Worm (Caenorhabditis elegans): ENCODE measurements around the gene F20G2.2.
A peak's percentile ranks its signal among the peaks of the same experiment; 100 is the strongest.

The F20G2.2 gene

DNA sequence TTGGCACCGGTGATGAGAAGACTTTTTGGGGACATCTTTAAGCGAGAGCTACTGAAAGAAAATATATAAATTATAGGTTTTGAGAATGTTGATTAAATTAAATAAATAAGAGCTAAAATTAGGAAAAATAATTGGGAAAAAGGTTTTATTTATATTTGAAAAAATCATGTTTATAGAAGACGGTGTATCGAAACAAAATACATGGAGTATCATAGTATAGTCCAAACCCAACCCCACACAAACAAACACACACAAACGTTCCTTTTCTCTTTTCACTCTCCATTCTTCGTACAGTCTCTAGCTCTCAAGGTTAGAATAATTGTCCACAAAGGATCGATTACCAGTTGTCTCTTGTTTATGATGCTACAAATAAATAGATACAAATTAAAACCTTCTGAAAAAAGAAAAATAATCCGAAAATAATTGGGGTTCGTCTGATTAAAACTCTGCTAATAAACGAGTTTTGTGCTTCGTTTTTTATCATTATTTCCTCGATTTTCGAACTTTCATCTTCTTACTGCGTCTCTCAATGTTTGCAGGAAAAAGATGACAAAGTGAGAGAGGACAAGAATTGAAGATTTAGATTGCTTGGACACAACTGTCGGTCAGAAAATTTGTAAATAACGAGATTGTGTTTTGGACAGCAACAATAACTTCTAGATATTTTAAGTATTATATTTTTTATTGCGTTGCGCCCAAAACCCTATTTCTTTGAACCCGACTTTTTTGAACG, at the start of gene F20G2.2:
TSS of gene F20G2.2 (minus strand) at position 51 of the 733 bp plus-strand sequence.
- TF ChIP-seq dao-5 (tag; optimal IDR thresholded peaks at IDR 0.05) (no peak), W03F9.2 (tag; optimal IDR thresholded peaks at IDR 0.05) (no peak), him-1 (tag; optimal IDR thresholded peaks at IDR 0.05) (no peak)

DNA sequence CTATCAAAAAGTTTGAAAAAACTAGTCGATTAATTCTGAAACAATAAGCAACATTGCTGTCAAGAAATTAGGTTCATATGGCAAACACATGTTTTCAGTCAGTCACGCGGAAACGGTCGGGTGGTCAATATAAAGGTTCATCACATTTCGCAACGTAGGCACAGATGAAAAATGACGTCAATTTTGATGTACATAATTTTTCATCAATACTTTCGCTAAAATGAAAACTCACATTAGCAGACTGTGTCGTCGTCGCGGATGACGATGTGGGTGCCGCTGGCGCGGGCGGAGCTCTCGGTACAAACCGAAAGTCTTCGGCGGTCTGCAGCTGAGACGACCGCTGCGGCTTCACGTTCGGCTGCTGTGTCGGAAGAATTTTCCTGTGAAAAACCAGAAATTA, 47.7 kb upstream of the F20G2.2 start, which contains the start of gene swan-2:
TSS of gene swan-2 (minus strand) at position 380 of the 400 bp plus-strand sequence.
- TF ChIP-seq dao-5 (tag; optimal IDR thresholded peaks at IDR 0.05) (no peak), him-1 (tag; optimal IDR thresholded peaks at IDR 0.05) (no peak), W03F9.2 (tag; optimal IDR thresholded peaks at IDR 0.05) (no peak)

DNA sequence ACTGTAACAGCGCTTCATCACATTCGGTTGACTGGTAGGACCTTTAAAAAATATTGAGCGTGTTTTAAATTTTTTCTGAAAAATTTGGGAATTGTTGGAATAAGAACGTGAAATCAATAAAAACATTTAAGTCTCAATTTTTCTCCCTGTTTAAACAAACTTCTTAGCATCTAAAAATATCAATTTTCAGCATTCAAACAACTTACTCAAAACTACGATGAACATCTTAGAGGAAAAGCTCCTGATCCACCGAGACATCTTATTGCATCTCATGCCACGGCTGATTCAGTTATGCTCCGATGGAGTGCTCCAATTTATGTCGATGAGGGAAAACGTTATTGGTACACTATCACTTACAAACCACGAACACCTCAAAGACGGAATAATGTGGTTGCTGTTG, 43.0 kb upstream of the F20G2.2 start:
- no peak for TF ChIP-seq W03F9.2 (tag; optimal IDR thresholded peaks at IDR 0.05)
- TF ChIP-seq him-1 (tag; optimal IDR thresholded peaks at IDR 0.05) = no peak
- no peak for TF ChIP-seq dao-5 (tag; optimal IDR thresholded peaks at IDR 0.05)

DNA sequence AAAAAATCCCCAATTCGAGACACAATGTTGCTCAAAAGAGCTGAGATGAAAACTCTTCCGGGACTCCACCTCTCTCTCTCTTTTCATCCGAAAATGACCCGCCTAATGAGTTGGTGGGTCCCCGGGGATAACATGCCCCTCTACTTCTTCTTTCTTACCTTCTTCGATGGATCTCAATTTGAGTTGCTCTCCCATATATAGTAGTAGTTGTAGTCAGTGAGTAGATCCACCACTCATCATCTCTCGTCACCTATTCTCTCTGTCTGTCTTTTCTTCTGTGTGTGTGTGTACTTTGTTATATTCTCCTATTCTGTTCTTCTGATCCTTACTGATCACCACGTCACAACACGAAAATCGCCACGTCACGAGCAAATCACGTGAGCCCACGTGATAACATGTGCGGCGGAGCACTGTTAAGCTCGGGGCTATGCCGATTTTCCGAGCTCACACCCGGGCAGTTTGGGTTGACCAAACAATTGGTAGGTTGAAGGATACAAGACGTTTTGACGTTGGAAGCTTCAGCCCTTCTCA, 40.1 kb upstream of the F20G2.2 start, which contains the start of gene twk-32:
TSS of gene twk-32 (plus strand) at position 396 of the 531 bp plus-strand sequence.
- no peak for TF ChIP-seq dao-5 (tag; optimal IDR thresholded peaks at IDR 0.05)
- no peak for TF ChIP-seq him-1 (tag; optimal IDR thresholded peaks at IDR 0.05)
- no peak for TF ChIP-seq W03F9.2 (tag; optimal IDR thresholded peaks at IDR 0.05)

DNA sequence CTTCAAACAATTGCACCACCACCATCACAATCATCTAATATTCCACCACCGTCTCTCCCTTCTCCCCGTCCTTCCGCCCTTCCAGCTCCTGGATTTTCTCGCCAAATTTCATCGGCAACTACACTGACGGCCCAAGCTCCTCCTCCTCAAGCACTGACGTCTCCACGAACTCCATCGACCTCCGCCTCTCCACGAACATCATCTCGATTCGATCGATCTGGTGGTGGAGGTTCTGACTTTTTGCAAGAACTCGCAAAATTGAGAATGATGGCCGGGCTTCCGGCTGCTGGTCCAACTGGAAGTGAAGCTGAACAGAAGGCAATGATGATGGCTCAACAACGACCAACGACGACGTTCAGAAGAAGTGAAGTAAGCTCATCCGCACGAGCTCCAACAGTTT, 37.8 kb upstream of the F20G2.2 start:
- TF ChIP-seq W03F9.2 (tag; optimal IDR thresholded peaks at IDR 0.05) = no peak
- TF ChIP-seq dao-5 (tag; optimal IDR thresholded peaks at IDR 0.05) = no peak
- no peak for TF ChIP-seq him-1 (tag; optimal IDR thresholded peaks at IDR 0.05)

DNA sequence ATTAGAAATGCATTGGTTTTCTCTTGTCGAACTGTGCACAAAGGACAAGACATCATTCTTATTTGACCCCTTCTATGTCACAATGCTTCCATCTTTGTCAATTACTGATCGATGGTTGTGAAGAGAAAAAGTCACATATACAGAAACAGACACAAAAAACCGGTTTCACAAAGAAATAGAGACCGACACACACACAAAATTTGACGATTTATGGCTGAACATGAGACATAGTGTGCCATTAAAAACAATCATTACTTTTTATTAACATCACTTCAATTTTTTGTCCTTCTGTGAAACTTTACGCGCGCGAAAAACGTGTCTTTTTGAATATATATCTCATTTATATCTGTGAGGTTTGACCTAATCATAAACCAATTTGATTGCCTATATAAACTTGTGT, 34.3 kb upstream of the F20G2.2 start:
- no peak for TF ChIP-seq W03F9.2 (tag; optimal IDR thresholded peaks at IDR 0.05)
- no peak for TF ChIP-seq dao-5 (tag; optimal IDR thresholded peaks at IDR 0.05)
- TF ChIP-seq him-1 (tag; optimal IDR thresholded peaks at IDR 0.05) = no peak

DNA sequence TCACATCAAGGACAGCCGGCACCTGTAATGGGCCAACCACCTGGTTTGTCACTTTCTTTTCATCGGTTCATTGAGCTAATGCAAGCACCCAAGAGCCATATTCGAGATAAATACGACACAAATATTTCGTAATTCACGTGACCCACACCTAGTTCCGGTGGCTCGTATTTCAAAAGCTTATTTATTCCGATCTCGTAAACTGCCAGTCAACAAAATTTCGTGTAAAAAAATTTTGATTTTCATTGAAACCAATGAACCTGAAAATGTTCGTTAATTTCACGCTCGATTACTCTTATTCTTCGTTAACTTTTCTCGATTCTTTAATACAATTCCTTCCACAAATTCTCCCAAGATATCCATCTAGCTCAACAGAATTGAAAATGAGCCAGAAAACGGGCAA, 33.9 kb upstream of the F20G2.2 start:
- no peak for TF ChIP-seq W03F9.2 (tag; optimal IDR thresholded peaks at IDR 0.05)
- TF ChIP-seq him-1 (tag; optimal IDR thresholded peaks at IDR 0.05) = no peak
- no peak for TF ChIP-seq dao-5 (tag; optimal IDR thresholded peaks at IDR 0.05)

DNA sequence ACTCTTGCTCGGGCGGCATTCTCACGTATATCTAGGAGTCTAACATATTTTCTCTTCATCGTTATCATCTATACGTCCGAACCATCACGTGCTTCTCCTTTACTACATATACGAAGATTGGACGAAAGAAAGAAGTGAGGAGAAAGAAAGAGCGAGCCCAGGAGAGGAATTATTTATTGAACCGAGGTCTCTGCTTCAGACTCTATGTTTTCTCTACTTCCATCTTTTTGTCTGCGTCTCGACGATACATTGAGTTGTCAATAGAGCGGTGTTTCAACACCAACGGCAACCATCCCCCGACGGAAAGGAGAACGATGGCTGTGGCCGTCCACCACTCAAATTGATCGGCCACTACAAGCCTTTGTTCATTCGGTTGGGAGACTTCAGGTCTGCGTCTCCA, 33.2 kb upstream of the F20G2.2 start:
- TF ChIP-seq dao-5 (tag; optimal IDR thresholded peaks at IDR 0.05) = no peak
- TF ChIP-seq him-1 (tag; optimal IDR thresholded peaks at IDR 0.05) = peak; percentile 58
- TF ChIP-seq W03F9.2 (tag; optimal IDR thresholded peaks at IDR 0.05) = peak; percentile 84

DNA sequence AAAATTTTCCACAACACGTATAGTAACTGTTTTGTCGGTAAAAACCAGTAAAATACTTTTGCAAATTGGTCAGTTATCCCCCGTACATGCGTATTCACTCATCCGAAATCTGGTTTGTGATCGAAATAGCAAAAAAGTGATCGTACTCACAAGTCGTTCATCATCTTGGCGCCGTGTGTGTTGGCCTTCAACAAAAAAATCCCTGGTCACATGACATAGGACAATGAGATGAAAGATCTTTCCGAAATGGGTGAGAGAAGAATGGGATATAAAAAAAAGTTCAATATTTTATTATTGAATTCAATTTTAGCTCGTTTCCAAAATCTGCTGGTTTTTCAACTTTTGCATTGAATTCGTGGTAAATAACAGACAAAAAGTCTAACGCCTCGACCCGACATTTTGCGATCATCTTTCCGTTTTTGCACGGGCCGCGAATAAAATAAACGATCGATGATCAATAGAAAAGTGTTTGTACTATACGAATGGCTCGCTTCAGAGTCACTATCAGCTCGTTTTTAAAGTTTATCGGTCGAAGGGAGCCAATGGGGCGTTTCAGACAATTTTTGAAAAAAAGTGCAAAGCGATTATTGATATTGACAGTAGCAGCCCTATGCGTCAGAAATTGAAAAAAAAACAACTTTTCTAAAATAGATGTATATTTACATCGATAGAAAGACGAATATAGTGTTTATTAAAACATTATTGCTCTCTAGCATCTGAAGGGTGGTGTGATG, 31.9 kb upstream of the F20G2.2 start:
- TF ChIP-seq dao-5 (tag; optimal IDR thresholded peaks at IDR 0.05) = no peak
- no peak for TF ChIP-seq W03F9.2 (tag; optimal IDR thresholded peaks at IDR 0.05)
- no peak for TF ChIP-seq him-1 (tag; optimal IDR thresholded peaks at IDR 0.05)

DNA sequence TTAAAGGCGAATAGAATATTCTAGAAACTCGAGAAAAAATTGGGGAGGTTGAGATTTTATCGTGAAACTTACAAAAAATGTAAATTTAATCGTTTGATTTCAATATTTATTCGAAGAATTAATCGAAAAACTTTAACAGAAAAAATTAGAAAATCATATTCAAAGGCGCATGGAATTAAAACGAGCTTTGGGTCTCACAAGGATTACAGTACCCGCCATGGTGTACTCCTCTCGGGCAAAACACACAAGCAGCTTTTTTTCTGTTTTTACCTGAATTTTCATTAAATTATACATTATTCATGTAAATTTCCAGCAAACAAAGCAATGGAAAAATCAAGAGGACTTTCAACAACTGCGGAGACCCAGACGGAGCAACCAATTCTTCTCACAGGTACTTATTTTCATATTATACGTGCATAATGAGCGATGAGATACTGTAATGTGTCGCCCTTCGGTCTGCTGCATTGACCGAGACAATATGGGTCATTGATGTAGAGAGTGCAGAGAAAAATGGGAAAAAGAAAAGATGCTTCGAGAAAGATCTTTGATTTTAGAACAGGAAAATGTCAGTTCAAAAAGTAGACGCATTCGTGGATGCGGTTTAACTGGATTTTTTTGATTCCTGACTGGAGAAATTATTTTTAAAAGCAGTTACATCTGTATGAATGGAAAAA, 31.2 kb upstream of the F20G2.2 start, which contains the start of the genes F53C11.4 and F53C11.5:
TSS of gene F53C11.4 (minus strand) at position 128 of the 674 bp plus-strand sequence.
TSS of gene F53C11.5 (plus strand) at position 325 of the 674 bp plus-strand sequence.
- TF ChIP-seq W03F9.2 (tag; optimal IDR thresholded peaks at IDR 0.05) (peak; percentile 3), dao-5 (tag; optimal IDR thresholded peaks at IDR 0.05) (no peak)

DNA sequence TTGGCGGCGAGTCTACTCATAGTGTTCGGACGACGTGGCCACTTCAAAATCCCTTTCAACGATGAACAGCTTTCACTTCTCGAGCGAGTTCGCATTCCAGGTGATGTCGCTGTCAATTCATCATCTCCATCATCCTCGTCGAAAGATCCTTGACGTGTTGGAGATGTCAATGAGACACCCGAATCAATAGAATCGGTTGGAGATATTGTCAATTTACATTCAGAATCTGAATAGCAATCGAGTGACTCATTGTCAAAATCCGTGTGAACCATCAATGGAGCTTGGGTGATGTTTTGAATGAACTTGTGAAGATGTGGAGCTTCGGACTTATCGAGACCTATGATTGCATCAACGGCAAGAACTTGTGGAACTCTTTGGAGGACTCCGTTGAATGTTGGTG, 29.6 kb upstream of the F20G2.2 start:
- TF ChIP-seq dao-5 (tag; optimal IDR thresholded peaks at IDR 0.05) (no peak), him-1 (tag; optimal IDR thresholded peaks at IDR 0.05) (no peak), W03F9.2 (tag; optimal IDR thresholded peaks at IDR 0.05) (no peak)

DNA sequence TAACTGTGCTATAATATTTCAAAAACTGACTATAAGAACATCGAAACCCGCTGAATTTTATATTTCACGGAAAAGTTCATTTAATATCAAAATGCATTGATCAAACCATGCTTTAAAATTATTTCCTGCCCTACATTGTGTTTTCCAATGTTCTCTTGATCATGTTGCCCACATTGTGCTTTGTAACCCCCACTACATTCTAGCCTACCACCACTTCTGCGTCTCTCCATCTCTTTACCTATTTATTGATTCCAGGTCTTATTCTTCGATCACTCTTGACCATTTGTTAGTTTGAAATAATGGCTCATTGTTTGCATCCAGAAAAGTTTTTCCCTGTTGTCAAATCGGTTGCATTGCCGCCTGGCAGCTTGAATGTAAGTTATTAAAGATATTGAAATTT, 26.0 kb upstream of the F20G2.2 start, which contains the start of gene decr-1.1:
TSS of gene decr-1.1 (plus strand) at position 210 of the 400 bp plus-strand sequence.
- TF ChIP-seq W03F9.2 (tag; optimal IDR thresholded peaks at IDR 0.05) (no peak), dao-5 (tag; optimal IDR thresholded peaks at IDR 0.05) (no peak), him-1 (tag; optimal IDR thresholded peaks at IDR 0.05) (no peak)

DNA sequence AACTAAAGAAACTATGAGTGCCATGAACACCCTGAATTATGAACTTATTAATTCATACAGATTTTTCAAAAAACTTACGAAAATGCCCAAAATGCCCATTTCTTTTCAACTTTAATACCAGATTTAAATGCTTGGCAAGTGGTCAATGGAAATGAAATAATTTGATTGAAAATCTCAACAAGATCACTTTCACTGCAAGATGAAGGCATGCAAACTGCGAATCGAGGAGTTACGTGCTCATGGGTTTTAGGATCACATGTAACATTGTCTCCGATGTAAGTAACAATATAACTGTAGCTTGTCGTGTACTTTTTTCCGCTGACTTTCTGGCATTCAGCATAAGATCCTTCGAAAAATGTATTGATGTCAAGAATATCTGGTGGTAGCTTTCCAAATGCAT, 24.7 kb upstream of the F20G2.2 start:
- TF ChIP-seq W03F9.2 (tag; optimal IDR thresholded peaks at IDR 0.05) (no peak), him-1 (tag; optimal IDR thresholded peaks at IDR 0.05) (no peak), dao-5 (tag; optimal IDR thresholded peaks at IDR 0.05) (no peak)

Data from whole organism, L4/young adult.